Fruit fly (Drosophila melanogaster): ENCODE data around the gene Cmpk.

The Cmpk gene

dm6 chr3R:26030562-26030961 lies 24.7 kb downstream of the Cmpk start (continued):
- no peak for TF ChIP-seq Oaz (GFP tag; IDR thresholded peaks at IDR 0.05)
- no peak for TF ChIP-seq CG31224 (GFP tag; IDR thresholded peaks at IDR 0.05)
- TF ChIP-seq nerfin-2 (GFP tag; IDR thresholded peaks at IDR 0.05; ENCODE audit: partially characterized antibody), result no peak
- no peak for TF ChIP-seq jing (GFP tag; optimal IDR thresholded peaks at IDR 0.05)
- no peak for TF ChIP-seq Dref (GFP tag; IDR thresholded peaks at IDR 0.05)
- no peak for TF ChIP-seq grau (tag; optimal IDR thresholded peaks at IDR 0.05)
- TF ChIP-seq CG5245 (GFP tag; optimal IDR thresholded peaks at IDR 0.05), result no peak
- TF ChIP-seq ind (GFP tag; optimal IDR thresholded peaks at IDR 0.05), result no peak
- no peak for TF ChIP-seq vfl (GFP tag; optimal IDR thresholded peaks at IDR 0.05)
- TF ChIP-seq eve (GFP tag; optimal IDR thresholded peaks at IDR 0.05), result no peak
- TF ChIP-seq YL-1 (GFP tag; optimal IDR thresholded peaks at IDR 0.05), result no peak
- TF ChIP-seq CG4707 (GFP tag; optimal IDR thresholded peaks at IDR 0.05), result no peak
- TF ChIP-seq dan (GFP tag; IDR thresholded peaks at IDR 0.05), result no peak
- peak; percentile 71 for TF ChIP-seq CG15269 (tag; optimal IDR thresholded peaks at IDR 0.05)
- no peak for TF ChIP-seq CG11093 (GFP tag; IDR thresholded peaks at IDR 0.05)
- no peak for TF ChIP-seq Asciz (GFP tag; optimal IDR thresholded peaks at IDR 0.05)
- no peak for TF ChIP-seq insv (GFP tag; optimal IDR thresholded peaks at IDR 0.05)
- TF ChIP-seq sisA (GFP tag; IDR thresholded peaks at IDR 0.05), result no peak
- TF ChIP-seq Trl (optimal IDR thresholded peaks at IDR 0.05), result no peak
- TF ChIP-seq Trl (GFP tag; optimal IDR thresholded peaks at IDR 0.05), result no peak
- TF ChIP-seq Vsx1 (GFP tag; optimal IDR thresholded peaks at IDR 0.05), result no peak
- TF ChIP-seq ranshi (GFP tag; IDR thresholded peaks at IDR 0.05), result no peak
- peak; percentile 90 for TF ChIP-seq ac (GFP tag; optimal IDR thresholded peaks at IDR 0.05)
- TF ChIP-seq CG10209 (GFP tag; optimal IDR thresholded peaks at IDR 0.05), result peak; percentile 89
- no peak for TF ChIP-seq CG18619 (GFP tag; optimal IDR thresholded peaks at IDR 0.05)
- no peak for TF ChIP-seq CG14965 (GFP tag; optimal IDR thresholded peaks at IDR 0.05; ENCODE audit: borderline replicate concordance)
- TF ChIP-seq CG3995 (GFP tag; optimal IDR thresholded peaks at IDR 0.05), result no peak
- TF ChIP-seq sug (tag; optimal IDR thresholded peaks at IDR 0.05), result no peak
- TF ChIP-seq CG1024 (GFP tag; IDR thresholded peaks at IDR 0.05), result no peak
- TF ChIP-seq CG15601 (tag; optimal IDR thresholded peaks at IDR 0.05), result no peak
- no peak for TF ChIP-seq CG17361 (GFP tag; IDR thresholded peaks at IDR 0.05)
- TF ChIP-seq ase (GFP tag; IDR thresholded peaks at IDR 0.05), result no peak
- TF ChIP-seq CG12104 (GFP tag; optimal IDR thresholded peaks at IDR 0.05), result no peak
- no peak for TF ChIP-seq Sin3A (optimal IDR thresholded peaks at IDR 0.05)
- no peak for TF ChIP-seq emc (GFP tag; optimal IDR thresholded peaks at IDR 0.05)
- no peak for TF ChIP-seq btn (GFP tag; optimal IDR thresholded peaks at IDR 0.05)
- TF ChIP-seq z (GFP tag; IDR thresholded peaks at IDR 0.05), result no peak
- no peak for TF ChIP-seq CG14441 (GFP tag; IDR thresholded peaks at IDR 0.05)
- TF ChIP-seq stwl (tag; optimal IDR thresholded peaks at IDR 0.05), result no peak
- no peak for TF ChIP-seq crol (GFP tag; IDR thresholded peaks at IDR 0.05)
- no peak for TF ChIP-seq pan (optimal IDR thresholded peaks at IDR 0.05)
- no peak for TF ChIP-seq pan (GFP tag; optimal IDR thresholded peaks at IDR 0.05 in 1 of 2, IDR thresholded peaks at IDR 0.05 in 1 of 2)
- no peak for TF ChIP-seq CG4617 (GFP tag; optimal IDR thresholded peaks at IDR 0.05; ENCODE audit: borderline replicate concordance)
- no peak for TF ChIP-seq unc-4 (GFP tag; IDR thresholded peaks at IDR 0.05; ENCODE audit: partially characterized antibody)
- TF ChIP-seq dimm (GFP tag; IDR thresholded peaks at IDR 0.05), result no peak
- TF ChIP-seq Deaf1 (tag; optimal IDR thresholded peaks at IDR 0.05), result peak; percentile 37
- TF ChIP-seq kni (GFP tag; optimal IDR thresholded peaks at IDR 0.05), result peak; percentile 84
- TF ChIP-seq gcm (GFP tag; optimal IDR thresholded peaks at IDR 0.05), result peak; percentile 21
- TF ChIP-seq CG7786 (GFP tag; optimal IDR thresholded peaks at IDR 0.05), result no peak
- TF ChIP-seq CG18599 (GFP tag; optimal IDR thresholded peaks at IDR 0.05), result no peak
- TF ChIP-seq nom (GFP tag; optimal IDR thresholded peaks at IDR 0.05), result no peak
- no peak for TF ChIP-seq stc (GFP tag; IDR thresholded peaks at IDR 0.05)
- TF ChIP-seq Sox102F (GFP tag; optimal IDR thresholded peaks at IDR 0.05), result no peak

All from whole organism, embryonic.